Worm (Caenorhabditis elegans): ENCODE measurements around the gene coa-7.

DNA sequence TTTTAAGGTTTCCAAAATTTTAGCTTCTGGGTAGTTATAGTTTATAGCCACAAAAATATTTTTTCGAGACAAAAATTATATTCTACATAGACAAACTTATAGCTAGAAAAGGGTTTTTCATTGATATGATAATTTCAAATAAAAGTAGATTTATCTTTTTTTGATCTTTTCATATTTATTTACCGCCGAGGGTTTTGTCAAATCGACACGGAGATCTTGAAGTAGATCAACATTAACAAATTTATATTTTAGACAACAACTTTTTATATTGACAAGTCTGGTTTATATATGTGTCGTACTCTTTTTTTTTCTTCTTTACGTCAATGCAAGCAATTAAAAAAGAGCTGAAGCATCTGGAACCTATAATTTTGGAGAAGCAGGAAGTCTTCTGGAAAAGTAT lies 7.9 kb upstream of the coa-7 start:
- TF ChIP-seq flt-1 (GFP tag; IDR thresholded peaks at IDR 0.05) = no peak
- no peak for TF ChIP-seq tab-1 (GFP tag; IDR thresholded peaks at IDR 0.05)
- no peak for TF ChIP-seq T22C8.4 (GFP tag; IDR thresholded peaks at IDR 0.05)
